Fruit fly (Drosophila melanogaster) whole organism, embryonic: ENCODE results near the gene CG2854.

Source experiments
- Ada2b ChIP-seq: fragments of 200-800 bp; sonication (Bioruptor generic); IDR thresholded peaks from 2 replicates; pipeline ENCODE4 v1.3.6; 2022; ENCODE audit warnings: missing biosample characterization, missing genetic modification characterization
- BEAF-32 ChIP-seq: fragments of 200-800 bp; sonication (Bioruptor generic); optimal IDR thresholded peaks from 3 replicates; lab custom pipeline; 2017; ENCODE audit warnings: missing biosample characterization, missing genetic modification characterization, mild to moderate bottlenecking, moderate library complexity, missing genetic modification reagents
- CG13775 ChIP-seq: fragments of 200-800 bp; sonication (Bioruptor generic); optimal IDR thresholded peaks from 3 replicates; lab custom pipeline; 2017; ENCODE audit warnings: missing biosample characterization, mild to moderate bottlenecking, missing genetic modification characterization
- CG14014 ChIP-seq: fragments of 200-800 bp; sonication (Bioruptor generic); IDR thresholded peaks from 2 replicates; pipeline ENCODE4 v1.3.6; 2022; ENCODE audit warnings: missing biosample characterization, missing genetic modification characterization
- CG15073 ChIP-seq: fragments of 200-800 bp; sonication (Bioruptor generic); optimal IDR thresholded peaks from 2 replicates; lab custom pipeline; 2016; ENCODE audit warnings: missing biosample characterization, missing genetic modification characterization
- CG17912 ChIP-seq: fragments of 200-800 bp; sonication (Bioruptor generic); optimal IDR thresholded peaks from 2 replicates; lab custom pipeline; 2018; ENCODE audit warnings: missing biosample characterization, mild to moderate bottlenecking, missing genetic modification characterization
- CG18262 ChIP-seq: fragments of 200-800 bp; optimal IDR thresholded peaks from 3 replicates; lab custom pipeline; 2019; ENCODE audit warnings: missing biosample characterization, mild to moderate bottlenecking, missing genetic modification characterization, moderate library complexity
- CG2129 ChIP-seq: fragments of 200-800 bp; sonication (Bioruptor generic); IDR thresholded peaks from 2 replicates; pipeline ENCODE4 v1.3.6; 2022; ENCODE audit warnings: missing biosample characterization, missing genetic modification characterization; ENCODE audit not compliant: partially characterized antibody
- CG30020 ChIP-seq: fragments of 200-800 bp; optimal IDR thresholded peaks from 2 replicates; lab custom pipeline; 2019; ENCODE audit warnings: missing biosample characterization, mild to moderate bottlenecking, missing genetic modification characterization, moderate library complexity
- CG3065 ChIP-seq: fragments of 200-800 bp; sonication (Bioruptor generic); optimal IDR thresholded peaks from 2 replicates; lab custom pipeline; 2016; ENCODE audit warnings: missing biosample characterization, missing genetic modification characterization
- CG33557 ChIP-seq: fragments of 200-800 bp; sonication (Bioruptor generic); optimal IDR thresholded peaks from 2 replicates; lab custom pipeline; 2019; ENCODE audit warnings: missing biosample characterization, mild to moderate bottlenecking, missing genetic modification characterization, moderate library complexity
- CG3407 ChIP-seq: fragments of 200-800 bp; sonication (Bioruptor generic); optimal IDR thresholded peaks from 2 replicates; lab custom pipeline; 2018; ENCODE audit warnings: missing biosample characterization, mild to moderate bottlenecking, missing genetic modification characterization
- CG3995 ChIP-seq: fragments of 200-800 bp; sonication (Bioruptor generic); optimal IDR thresholded peaks from 3 replicates; lab custom pipeline; 2016; ENCODE audit warnings: missing biosample characterization, missing genetic modification characterization
- CG4360 ChIP-seq: fragments of 200-800 bp; sonication (Bioruptor generic); IDR thresholded peaks from 2 replicates; pipeline ENCODE4 v1.3.6; 2022; ENCODE audit warnings: missing biosample characterization, missing genetic modification characterization
- CG7372 ChIP-seq: fragments of 200-800 bp; sonication (Bioruptor generic); IDR thresholded peaks from 2 replicates; pipeline ENCODE4 v1.3.6; 2022; ENCODE audit warnings: missing biosample characterization, missing genetic modification characterization
- CG7745 ChIP-seq: fragments of 200-800 bp; sonication (Bioruptor generic); optimal IDR thresholded peaks from 2 replicates; lab custom pipeline; 2018; ENCODE audit warnings: missing biosample characterization, mild to moderate bottlenecking, missing genetic modification characterization, moderate library complexity
- CG8290 ChIP-seq, 3 experiments: fragments of 200-800 bp; sonication (Bioruptor generic); optimal IDR thresholded peaks; 2 replicates each; lab custom pipeline; 2016 to 2019; ENCODE audit warnings: missing biosample characterization in 3 of 3, missing genetic modification characterization in 3 of 3, mild to moderate bottlenecking in 2 of 3, moderate library complexity in 1 of 3
- CG8944 ChIP-seq: fragments of 200-800 bp; sonication (Bioruptor generic); optimal IDR thresholded peaks from 3 replicates; lab custom pipeline; 2016; ENCODE audit warnings: missing biosample characterization, missing genetic modification characterization
- CTCF ChIP-seq: fragments of 200-800 bp; sonication (Bioruptor generic); optimal IDR thresholded peaks from 2 replicates; lab custom pipeline; 2017; ENCODE audit warnings: missing biosample characterization, mild to moderate bottlenecking, missing genetic modification characterization, moderate library complexity
- Dbx ChIP-seq: fragments of 200-800 bp; sonication (Bioruptor generic); IDR thresholded peaks from 3 replicates; pipeline ENCODE4 v1.3.6; 2022; ENCODE audit warnings: missing biosample characterization, missing genetic modification characterization
- Gug ChIP-seq: fragments of 200-800 bp; sonication (Bioruptor generic); IDR thresholded peaks from 4 replicates; pipeline ENCODE4 v1.3.6; 2022; ENCODE audit warnings: missing biosample characterization, missing genetic modification characterization
- Hr39 ChIP-seq: fragments of >200 bp; optimal IDR thresholded peaks from 2 replicates; lab custom pipeline; 2017
- Hr51 ChIP-seq, 2 experiments: fragments of 200-800 bp; sonication (Bioruptor generic); optimal IDR thresholded peaks; 2 replicates in 1 of 2; 3 replicates in 1 of 2; lab custom pipeline; 2016 to 2018; ENCODE audit warnings: missing biosample characterization in 2 of 2, missing genetic modification characterization in 2 of 2, mild to moderate bottlenecking in 1 of 2, moderate library complexity in 1 of 2
- MBD-R2 ChIP-seq: fragments of 200-800 bp; sonication (Bioruptor generic); IDR thresholded peaks from 2 replicates; pipeline ENCODE4 v1.3.6; 2022; ENCODE audit warnings: missing biosample characterization, missing genetic modification characterization
- NfI ChIP-seq: fragments of 200-800 bp; sonication (Bioruptor generic); optimal IDR thresholded peaks from 3 replicates; lab custom pipeline; 2018; ENCODE audit warnings: missing biosample characterization, mild to moderate bottlenecking, missing genetic modification characterization, moderate library complexity
- Tbp ChIP-seq: fragments of >200 bp; optimal IDR thresholded peaks from 2 replicates; lab custom pipeline; 2018; ENCODE audit warnings: missing biosample characterization, missing genetic modification characterization
- Xbp1 ChIP-seq: fragments of 200-800 bp; sonication (Bioruptor generic); optimal IDR thresholded peaks from 3 replicates; lab custom pipeline; 2016; ENCODE audit warnings: missing biosample characterization, mild to moderate bottlenecking, missing genetic modification characterization
- ase ChIP-seq: fragments of 200-800 bp; sonication (Bioruptor generic); IDR thresholded peaks from 3 replicates; pipeline ENCODE4 v1.3.6; 2022; ENCODE audit warnings: missing biosample characterization, missing genetic modification characterization
- bab2 ChIP-seq: fragments of 200-800 bp; sonication (Bioruptor generic); optimal IDR thresholded peaks from 2 replicates; lab custom pipeline; 2016; ENCODE audit warnings: missing biosample characterization, missing genetic modification characterization
- btn ChIP-seq: fragments of 200-800 bp; sonication (Bioruptor generic); optimal IDR thresholded peaks from 2 replicates; lab custom pipeline; 2016; ENCODE audit warnings: missing biosample characterization, missing genetic modification characterization
- cad ChIP-seq: fragments of >200 bp; optimal IDR thresholded peaks from 2 replicates; lab custom pipeline; 2017; ENCODE audit warnings: missing biosample characterization, missing genetic modification characterization
- caup ChIP-seq: fragments of 200-800 bp; sonication (Bioruptor generic); optimal IDR thresholded peaks from 3 replicates; lab custom pipeline; 2017; ENCODE audit warnings: missing biosample characterization, mild to moderate bottlenecking, missing genetic modification characterization, moderate library complexity; ENCODE audit not compliant: severe bottlenecking
- dati ChIP-seq: fragments of 200-800 bp; sonication (Bioruptor generic); IDR thresholded peaks from 2 replicates; pipeline ENCODE4 v1.3.6; 2022; ENCODE audit warnings: missing biosample characterization, missing genetic modification characterization
- en ChIP-seq: fragments of 200-800 bp; sonication (Bioruptor generic); optimal IDR thresholded peaks from 2 replicates; lab custom pipeline; 2016; ENCODE audit warnings: missing biosample characterization, missing genetic modification characterization
- esg ChIP-seq: fragments of 200-800 bp; sonication (Bioruptor generic); conservative IDR thresholded peaks from 2 replicates; pipeline ENCODE4 v1.3.6; 2022; ENCODE audit warnings: missing biosample characterization, missing genetic modification characterization
- ewg ChIP-seq: fragments of 200-800 bp; sonication (Bioruptor generic); optimal IDR thresholded peaks from 3 replicates; lab custom pipeline; 2017; ENCODE audit warnings: mild to moderate bottlenecking, missing biosample characterization, missing genetic modification reagents, missing genetic modification characterization
- fru ChIP-seq: fragments of >200 bp; optimal IDR thresholded peaks from 2 replicates; lab custom pipeline; 2017
- fu2 ChIP-seq: fragments of 200-800 bp; sonication (Bioruptor generic); optimal IDR thresholded peaks from 2 replicates; lab custom pipeline; 2016; ENCODE audit warnings: missing biosample characterization, missing genetic modification characterization
- grn ChIP-seq: fragments of 200-800 bp; sonication (Bioruptor generic); optimal IDR thresholded peaks from 3 replicates; lab custom pipeline; 2017; ENCODE audit warnings: missing biosample characterization, missing genetic modification characterization
- gsb-n ChIP-seq: fragments of 200-800 bp; sonication (Bioruptor generic); optimal IDR thresholded peaks from 3 replicates; lab custom pipeline; 2018; ENCODE audit warnings: missing biosample characterization, mild to moderate bottlenecking, missing genetic modification characterization
- lilli ChIP-seq: fragments of 200-800 bp; sonication (Bioruptor generic); optimal IDR thresholded peaks from 3 replicates; lab custom pipeline; 2016; ENCODE audit warnings: missing biosample characterization, missing genetic modification characterization
- mld ChIP-seq: fragments of 200-800 bp; sonication (Bioruptor generic); IDR thresholded peaks from 3 replicates; pipeline ENCODE4 v1.3.6; 2022; ENCODE audit warnings: missing biosample characterization, missing genetic modification characterization; ENCODE audit not compliant: partially characterized antibody
- nerfin-1 ChIP-seq: fragments of 200-800 bp; sonication (Bioruptor generic); optimal IDR thresholded peaks from 3 replicates; lab custom pipeline; 2019; ENCODE audit warnings: missing biosample characterization, mild to moderate bottlenecking, missing genetic modification characterization, moderate library complexity
- onecut ChIP-seq: fragments of 200-800 bp; sonication (Bioruptor generic); IDR thresholded peaks from 2 replicates; pipeline ENCODE4 v1.3.6; 2022; ENCODE audit warnings: missing biosample characterization, missing genetic modification characterization
- pfk ChIP-seq: fragments of 200-800 bp; sonication (Bioruptor generic); optimal IDR thresholded peaks from 2 replicates; lab custom pipeline; 2018; ENCODE audit warnings: missing biosample characterization, mild to moderate bottlenecking, missing genetic modification characterization, moderate library complexity
- prd ChIP-seq, 3 experiments: fragments of >200 bp in 2 of 3; fragments of 200-800 bp in 1 of 3; sonication (Bioruptor generic) in 1 of 3; optimal IDR thresholded peaks in 2 of 3; IDR thresholded peaks in 1 of 3; 2 replicates in 2 of 3; 3 replicates in 1 of 3; pipeline versions ENCODE4 v1.3.6 to Lab custom; 2017 to 2022; ENCODE audit warnings: missing biosample characterization in 1 of 3, missing genetic modification characterization in 1 of 3
- sr ChIP-seq: fragments of 200-800 bp; sonication (Bioruptor generic); IDR thresholded peaks from 3 replicates; pipeline ENCODE4 v1.3.6; 2022; ENCODE audit warnings: missing biosample characterization, missing genetic modification characterization
- ssp ChIP-seq: fragments of 200-800 bp; sonication (Bioruptor generic); IDR thresholded peaks from 2 replicates; pipeline ENCODE4 v1.3.6; 2022; ENCODE audit warnings: missing biosample characterization, missing genetic modification characterization
- zf30C ChIP-seq: fragments of 200-800 bp; sonication (Bioruptor generic); optimal IDR thresholded peaks from 3 replicates; lab custom pipeline; 2018; ENCODE audit warnings: missing biosample characterization, mild to moderate bottlenecking, missing genetic modification characterization
- zfh1 ChIP-seq: fragments of 200-800 bp; sonication (Bioruptor generic); IDR thresholded peaks from 3 replicates; pipeline ENCODE4 v1.3.6; 2022; ENCODE audit warnings: missing biosample characterization, missing genetic modification characterization

The CG2854 gene

DNA sequence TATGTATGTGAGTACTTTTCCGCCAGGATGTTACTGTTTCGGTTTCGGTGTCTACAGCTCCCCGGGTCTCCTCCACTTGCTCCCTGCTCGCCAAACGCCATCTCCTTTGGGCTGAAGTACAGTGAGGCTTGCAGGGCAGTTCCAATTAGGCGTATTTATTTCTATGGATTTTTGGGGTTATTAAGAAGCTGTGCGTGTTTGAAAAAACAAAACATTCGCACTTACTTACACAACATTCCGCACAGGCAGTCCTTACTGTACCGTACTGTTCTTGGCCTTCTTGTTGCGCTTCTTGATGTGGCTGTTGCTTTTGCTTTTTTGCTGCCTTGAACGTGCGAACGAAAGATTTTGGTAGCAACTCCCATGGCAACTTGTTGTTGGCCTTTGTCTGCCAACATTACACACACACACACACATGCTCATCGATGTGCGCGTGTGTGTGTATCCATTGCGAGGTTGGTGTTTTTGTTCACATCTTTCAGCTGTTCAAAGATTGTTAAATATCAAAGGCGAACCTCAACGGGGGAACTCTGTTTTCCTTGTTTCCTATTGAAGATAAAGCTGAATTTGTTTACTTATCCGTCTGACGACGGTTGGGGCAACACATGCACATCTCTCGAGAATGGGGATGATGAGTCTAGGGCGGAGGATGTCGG is 4.9 kb upstream of the CG2854 start (continued):
- TF ChIP-seq CG30020 (tag; lab: Kevin White, UChicago) (no peak), CG7372 (GFP tag; lab: Robert Waterston, UW) (0 out of 2 replicates have a peak, but pooled peaks have one; percentile 43), Gug (GFP tag; lab: Robert Waterston, UW) (peak; percentile 76; the same call in 3 of the 4 replicates), CTCF (GFP tag; lab: Kevin White, UChicago) (no peak), caup (GFP tag; lab: Kevin White, UChicago) (no peak), Hr51 (GFP tag; optimal IDR thresholded peaks at IDR 0.05; lab: Kevin White, UChicago) (peak; percentile 33 to 60), Tbp (no peak), en (GFP tag; lab: Kevin White, UChicago) (no peak), CG17912 (GFP tag; lab: Kevin White, UChicago) (no peak), CG2129 (GFP tag; lab: Robert Waterston, UW) (no peak), CG33557 (no peak), CG3065 (GFP tag; lab: Kevin White, UChicago) (no peak), sr (GFP tag; lab: Robert Waterston, UW) (0 out of 3 replicates have a peak, but pooled peaks have one; percentile 4), CG8290 (GFP tag; optimal IDR thresholded peaks at IDR 0.05; lab: Kevin White, UChicago) (no peak), CG8290 (tag; optimal IDR thresholded peaks at IDR 0.05; lab: Kevin White, UChicago) (peak in 1 of 2 experiments; percentile 69), CG7745 (tag; lab: Kevin White, UChicago) (no peak), Ada2b (GFP tag; lab: Robert Waterston, UW) (peak; percentile 46; the same call in 1 of the 2 replicates), nerfin-1 (tag; lab: Kevin White, UChicago) (no peak), NfI (GFP tag; lab: Kevin White, UChicago) (peak; percentile 49), CG18262 (tag; lab: Kevin White, UChicago) (peak; percentile 44), BEAF-32 (GFP tag; lab: Kevin White, UChicago) (no peak), CG3407 (GFP tag; lab: Kevin White, UChicago) (no peak), Xbp1 (GFP tag; lab: Kevin White, UChicago) (peak; percentile 64), zfh1 (GFP tag; lab: Robert Waterston, UW) (peak; percentile 64; the same call in 2 of the 3 replicates), zf30C (GFP tag; lab: Kevin White, UChicago) (no peak), pfk (GFP tag; lab: Kevin White, UChicago) (no peak), Hr39 (lab: Kevin White, UChicago) (no peak), ase (GFP tag; lab: Robert Waterston, UW) (peak; percentile 34; the same call in 1 of the 3 replicates), MBD-R2 (peak; percentile 27; the same call in 1 of the 2 replicates), dati (no peak), CG13775 (GFP tag; lab: Kevin White, UChicago) (peak; percentile 35), fu2 (GFP tag; lab: Kevin White, UChicago) (peak; percentile 9), CG4360 (GFP tag; lab: Robert Waterston, UW) (0 out of 2 replicates have a peak, but pooled peaks have one; percentile 31), bab2 (peak; percentile 66), prd (optimal IDR thresholded peaks at IDR 0.05; lab: Kevin White, UChicago) (no peak), prd (GFP tag; IDR thresholded peaks at IDR 0.05; lab: Robert Waterston, UW) (peak; percentile 90), fru (lab: Kevin White, UChicago) (no peak), CG3995 (GFP tag; lab: Kevin White, UChicago) (no peak), lilli (GFP tag; lab: Kevin White, UChicago) (peak; percentile 65), gsb-n (tag; lab: Kevin White, UChicago) (no peak), CG14014 (GFP tag; lab: Robert Waterston, UW) (peak; percentile 76), Dbx (GFP tag; lab: Robert Waterston, UW) (0 out of 3 replicates have a peak, but pooled peaks have one; percentile 47), grn (GFP tag; lab: Kevin White, UChicago) (no peak), ssp (GFP tag; lab: Robert Waterston, UW) (peak; percentile 61), esg (GFP tag; lab: Robert Waterston, UW) (peak; percentile 61), mld (GFP tag; lab: Robert Waterston, UW) (no peak), CG8944 (GFP tag; lab: Kevin White, UChicago) (peak; percentile 59), CG15073 (GFP tag; lab: Kevin White, UChicago) (no peak), btn (GFP tag; lab: Kevin White, UChicago) (no peak), cad (no peak), ewg (peak; percentile 5), onecut (no peak)
